Worm (Caenorhabditis elegans): ENCODE measurements around the gene Y54G11A.9.

- TF ChIP-seq unc-62 (GFP tag; optimal IDR thresholded peaks at IDR 0.05) (no peak), F23B12.7 (tag; optimal IDR thresholded peaks at IDR 0.05; ENCODE audit: insufficient read depth) (no peak), hlh-26 (GFP tag; conservative IDR thresholded peaks at IDR 0.05) (no peak), efl-1 (GFP tag; optimal IDR thresholded peaks at IDR 0.05) (no peak), nhr-90 (tag; optimal IDR thresholded peaks at IDR 0.05) (no peak), T26A5.8 (tag; optimal IDR thresholded peaks at IDR 0.05) (no peak), hmg-1.2 (GFP tag; IDR thresholded peaks at IDR 0.05) (no peak), cebp-2 (GFP tag; IDR thresholded peaks at IDR 0.05) (no peak), die-1 (tag; optimal IDR thresholded peaks at IDR 0.05) (no peak), dpl-1 (GFP tag; optimal IDR thresholded peaks at IDR 0.05) (no peak), sea-2 (GFP tag; IDR thresholded peaks at IDR 0.05) (no peak)
Observed at ce11 chrII:14310729-14311388, 35.4 kb downstream of the Y54G11A.9 start, which contains the start of gene ctl-3.
